Worm (Caenorhabditis elegans) whole organism, L4/young adult: Measurements from ENCODE around the gene pde-12.

Source experiments
- dao-5 ChIP-seq: sonication (generic microtip); optimal IDR thresholded peaks from 2 replicates; lab custom pipeline; 2016; ENCODE audit warnings: missing genotype, missing genetic modification characterization, moderate library complexity, missing compliant biosample characterization
- him-1 ChIP-seq: sonication (generic microtip); optimal IDR thresholded peaks from 2 replicates; lab custom pipeline; 2016; ENCODE audit warnings: missing genotype, missing genetic modification reagents, missing genetic modification characterization, missing compliant biosample characterization

ce11 chrIII:10820592-10821242, 24.1 kb downstream of the pde-12 start:
- no peak for TF ChIP-seq dao-5 (tag; lab: Kevin White, UChicago)
- no peak for TF ChIP-seq him-1 (tag; lab: Kevin White, UChicago)
